Fruit fly (Drosophila melanogaster) whole organism, adult: ENCODE results near the gene CG31793.

ENCODE experiments used
- CG12768 ChIP-seq: fragments of 200-800 bp; sonication (Bioruptor generic); optimal IDR thresholded peaks from 2 replicates; lab custom pipeline; 2017; ENCODE audit warnings: missing biosample characterization, missing genetic modification characterization, mild to moderate bottlenecking, moderate library complexity, missing genetic modification reagents
- CG14711 ChIP-seq: fragments of 200-800 bp; sonication (Bioruptor generic); optimal IDR thresholded peaks from 2 replicates; lab custom pipeline; 2018; ENCODE audit warnings: missing biosample characterization, mild to moderate bottlenecking, missing genetic modification characterization, moderate library complexity
- Clk ChIP-seq: fragments of 200-800 bp; sonication (Bioruptor generic); optimal IDR thresholded peaks from 2 replicates; lab custom pipeline; 2017; ENCODE audit warnings: missing biosample characterization, missing genetic modification characterization
- cnc ChIP-seq, 2 experiments: fragments of >200 bp; optimal IDR thresholded peaks; 2 replicates each; lab custom pipeline; 2017
- ovo ChIP-seq: fragments of 200-800 bp; sonication (Bioruptor generic); optimal IDR thresholded peaks from 2 replicates; lab custom pipeline; 2016; ENCODE audit warnings: missing biosample characterization, missing genetic modification characterization

DNA sequence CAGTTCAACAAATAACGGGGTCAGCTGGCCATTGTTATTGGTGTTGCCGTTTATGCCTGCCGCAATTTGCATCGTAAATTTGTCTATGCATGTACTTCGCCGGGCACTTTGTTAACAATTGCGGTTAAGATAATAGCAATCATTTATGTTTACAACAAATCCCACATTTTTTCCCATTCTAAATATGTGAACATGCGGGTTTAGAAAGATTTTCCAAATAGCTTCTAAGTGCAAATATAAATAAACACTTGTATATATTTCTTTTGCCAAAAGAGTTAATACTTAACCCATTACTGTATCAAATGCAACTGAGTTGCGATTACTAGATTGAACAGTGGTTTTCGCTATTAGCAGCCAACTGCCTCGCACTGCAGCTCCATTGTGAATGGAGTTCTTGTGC, 22.2 kb upstream of the CG31793 start:
- TF ChIP-seq CG14711 (tag; lab: Kevin White, UChicago) (no peak), CG12768 (GFP tag; lab: Kevin White, UChicago) (no peak), Clk (no peak), ovo (no peak), cnc (optimal IDR thresholded peaks at IDR 0.05; lab: Kevin White, UChicago) (no peak)
